Fruit fly (Drosophila melanogaster) Kc167 (cell line): ENCODE data around the gene Tpi.

Experiments used
- Myc ChIP-seq: fragments of >200 bp; optimal IDR thresholded peaks from 2 replicates; lab custom pipeline; 2017; ENCODE audit warnings: missing external identifiers
- insv ChIP-seq: fragments of >200 bp; optimal IDR thresholded peaks from 3 replicates; lab custom pipeline; 2018; ENCODE audit warnings: missing external identifiers
- psq ChIP-seq: fragments of >200 bp; optimal IDR thresholded peaks from 2 replicates; lab custom pipeline; 2017; ENCODE audit warnings: missing external identifiers
- ttk ChIP-seq: sonication (Bioruptor generic); optimal IDR thresholded peaks from 2 replicates; lab custom pipeline; 2017; ENCODE audit warnings: missing external identifiers

dm6 chr3R:30153864-30154263 lies 19.5 kb upstream of the Tpi start:
- TF ChIP-seq insv (no peak), Myc (lab: Kevin White, UChicago) (no peak), psq (lab: Kevin White, UChicago) (no peak), ttk (no peak)
